Fruit fly (Drosophila melanogaster) whole organism, embryonic: Measurements from ENCODE around the gene GC.
A peak's percentile ranks its signal among the peaks of the same experiment; 100 is the strongest.

ENCODE experiments used
- Antp ChIP-seq: fragments of 200-800 bp; sonication (Bioruptor generic); optimal IDR thresholded peaks from 3 replicates; lab custom pipeline; 2016; ENCODE audit warnings: missing biosample characterization, missing genetic modification characterization
- Atf-2 ChIP-seq: fragments of 200-800 bp; sonication (Bioruptor generic); optimal IDR thresholded peaks from 2 replicates; lab custom pipeline; 2016; ENCODE audit warnings: missing biosample characterization, missing genetic modification characterization
- Atf3 ChIP-seq: fragments of 200-800 bp; sonication (Bioruptor generic); optimal IDR thresholded peaks from 3 replicates; lab custom pipeline; 2016; ENCODE audit warnings: missing biosample characterization, missing genetic modification characterization
- CG12071 ChIP-seq: fragments of 200-800 bp; sonication (Bioruptor generic); optimal IDR thresholded peaks from 3 replicates; lab custom pipeline; 2018; ENCODE audit warnings: missing biosample characterization, mild to moderate bottlenecking, missing genetic modification characterization
- CG12942 ChIP-seq: fragments of 200-800 bp; sonication (Bioruptor generic); optimal IDR thresholded peaks from 3 replicates; lab custom pipeline; 2016; ENCODE audit warnings: missing biosample characterization, missing genetic modification characterization
- CG1602 ChIP-seq: fragments of 200-800 bp; sonication (Bioruptor generic); optimal IDR thresholded peaks from 3 replicates; lab custom pipeline; 2016; ENCODE audit warnings: missing biosample characterization, missing genetic modification characterization
- CG17359 ChIP-seq: fragments of 200-800 bp; sonication (Bioruptor generic); optimal IDR thresholded peaks from 3 replicates; lab custom pipeline; 2018; ENCODE audit warnings: missing biosample characterization, mild to moderate bottlenecking, missing genetic modification characterization, moderate library complexity
- CG17361 ChIP-seq: fragments of 200-800 bp; sonication (Bioruptor generic); IDR thresholded peaks from 3 replicates; pipeline ENCODE4 v1.3.6; 2022; ENCODE audit warnings: missing biosample characterization, missing genetic modification characterization
- CG18262 ChIP-seq: fragments of 200-800 bp; optimal IDR thresholded peaks from 3 replicates; lab custom pipeline; 2019; ENCODE audit warnings: missing biosample characterization, mild to moderate bottlenecking, missing genetic modification characterization, moderate library complexity
- CG18764 ChIP-seq: fragments of 200-800 bp; sonication (Bioruptor generic); optimal IDR thresholded peaks from 3 replicates; lab custom pipeline; 2016; ENCODE audit warnings: missing biosample characterization, missing genetic modification characterization
- CG2712 ChIP-seq: fragments of 200-800 bp; optimal IDR thresholded peaks from 3 replicates; lab custom pipeline; 2019; ENCODE audit warnings: missing biosample characterization, mild to moderate bottlenecking, missing genetic modification characterization, moderate library complexity
- CG3065 ChIP-seq: fragments of 200-800 bp; sonication (Bioruptor generic); optimal IDR thresholded peaks from 2 replicates; lab custom pipeline; 2016; ENCODE audit warnings: missing biosample characterization, missing genetic modification characterization
- CG33213 ChIP-seq: fragments of 200-800 bp; sonication (Bioruptor generic); optimal IDR thresholded peaks from 3 replicates; lab custom pipeline; 2016; ENCODE audit warnings: missing biosample characterization, missing genetic modification characterization
- CG3847 ChIP-seq: fragments of 200-800 bp; sonication (Bioruptor generic); IDR thresholded peaks from 2 replicates; pipeline ENCODE4 v1.3.6; 2022; ENCODE audit warnings: missing biosample characterization, missing genetic modification characterization
- CG6689 ChIP-seq: fragments of 200-800 bp; sonication (Bioruptor generic); IDR thresholded peaks from 2 replicates; pipeline ENCODE4 v1.3.6; 2022; ENCODE audit warnings: missing biosample characterization, missing genetic modification characterization
- CG7372 ChIP-seq: fragments of 200-800 bp; sonication (Bioruptor generic); IDR thresholded peaks from 2 replicates; pipeline ENCODE4 v1.3.6; 2022; ENCODE audit warnings: missing biosample characterization, missing genetic modification characterization
- CG7839 ChIP-seq: fragments of 200-800 bp; sonication (Bioruptor generic); optimal IDR thresholded peaks from 3 replicates; lab custom pipeline; 2018; ENCODE audit warnings: missing biosample characterization, mild to moderate bottlenecking, missing genetic modification characterization, moderate library complexity
- CG8290 ChIP-seq, 3 experiments: fragments of 200-800 bp; sonication (Bioruptor generic); optimal IDR thresholded peaks; 2 replicates each; lab custom pipeline; 2016 to 2019; ENCODE audit warnings: missing biosample characterization in 3 of 3, missing genetic modification characterization in 3 of 3, mild to moderate bottlenecking in 2 of 3, moderate library complexity in 1 of 3
- CG9797 ChIP-seq: fragments of 200-800 bp; sonication (Bioruptor generic); optimal IDR thresholded peaks from 3 replicates; lab custom pipeline; 2018; ENCODE audit warnings: missing biosample characterization, mild to moderate bottlenecking, missing genetic modification characterization
- Camta ChIP-seq: fragments of 200-800 bp; sonication (Bioruptor generic); optimal IDR thresholded peaks from 2 replicates; lab custom pipeline; 2016; ENCODE audit warnings: missing biosample characterization, missing genetic modification characterization
- CrebB ChIP-seq: fragments of 200-800 bp; sonication (Bioruptor generic); optimal IDR thresholded peaks from 3 replicates; lab custom pipeline; 2018; ENCODE audit warnings: missing biosample characterization, mild to moderate bottlenecking, missing genetic modification characterization
- Dll ChIP-seq: fragments of 200-800 bp; sonication (Bioruptor generic); IDR thresholded peaks from 4 replicates; pipeline ENCODE4 v1.3.6; 2022; ENCODE audit warnings: missing biosample characterization, missing genetic modification characterization; ENCODE audit not compliant: partially characterized antibody
- Doc2 ChIP-seq: fragments of 200-800 bp; sonication (Bioruptor generic); IDR thresholded peaks from 2 replicates; pipeline ENCODE4 v1.3.6; 2022; ENCODE audit warnings: missing biosample characterization, missing genetic modification characterization
- H2.0 ChIP-seq: fragments of 200-800 bp; sonication (Bioruptor generic); IDR thresholded peaks from 2 replicates; pipeline ENCODE4 v1.3.6; 2022; ENCODE audit warnings: missing biosample characterization, missing genetic modification characterization
- HLH54F ChIP-seq: fragments of 200-800 bp; sonication (Bioruptor generic); optimal IDR thresholded peaks from 3 replicates; lab custom pipeline; 2016; ENCODE audit warnings: missing biosample characterization, missing genetic modification characterization
- NFAT ChIP-seq: fragments of 200-800 bp; sonication (Bioruptor generic); IDR thresholded peaks from 2 replicates; pipeline ENCODE4 v1.3.6; 2022; ENCODE audit warnings: missing biosample characterization, missing genetic modification characterization
- Optix ChIP-seq: fragments of 200-800 bp; sonication (Bioruptor generic); IDR thresholded peaks from 3 replicates; pipeline ENCODE4 v1.3.6; 2022; ENCODE audit warnings: missing biosample characterization, missing genetic modification characterization
- PHDP ChIP-seq: fragments of 200-800 bp; sonication (Bioruptor generic); optimal IDR thresholded peaks from 3 replicates; lab custom pipeline; 2018; ENCODE audit warnings: missing biosample characterization, mild to moderate bottlenecking, missing genetic modification characterization, moderate library complexity
- Side ChIP-seq: fragments of 200-800 bp; sonication (Bioruptor generic); optimal IDR thresholded peaks from 2 replicates; lab custom pipeline; 2016; ENCODE audit warnings: missing biosample characterization, missing genetic modification characterization
- Sin3A ChIP-seq: fragments of >200 bp; optimal IDR thresholded peaks from 2 replicates; lab custom pipeline; 2018
- YL-1 ChIP-seq: fragments of 200-800 bp; sonication (Bioruptor generic); optimal IDR thresholded peaks from 3 replicates; lab custom pipeline; 2017; ENCODE audit warnings: missing biosample characterization, mild to moderate bottlenecking, missing genetic modification characterization
- ap ChIP-seq: fragments of 200-800 bp; sonication (Bioruptor generic); IDR thresholded peaks from 2 replicates; pipeline ENCODE4 v1.3.6; 2022; ENCODE audit warnings: missing biosample characterization, missing genetic modification characterization
- cg ChIP-seq: fragments of 200-800 bp; sonication (Bioruptor generic); optimal IDR thresholded peaks from 3 replicates; lab custom pipeline; 2019; ENCODE audit warnings: missing biosample characterization, mild to moderate bottlenecking, missing genetic modification characterization, moderate library complexity
- chif ChIP-seq, 2 experiments: fragments of 200-800 bp; sonication (Bioruptor generic); optimal IDR thresholded peaks; 3 replicates each; lab custom pipeline; 2016; ENCODE audit warnings: missing biosample characterization in 2 of 2, missing genetic modification characterization in 2 of 2
- chn ChIP-seq: fragments of 200-800 bp; sonication (Bioruptor generic); optimal IDR thresholded peaks from 2 replicates; lab custom pipeline; 2016; ENCODE audit warnings: missing biosample characterization, missing genetic modification characterization
- emc ChIP-seq: fragments of 200-800 bp; sonication (Bioruptor generic); optimal IDR thresholded peaks from 2 replicates; lab custom pipeline; 2016; ENCODE audit warnings: missing biosample characterization, missing genetic modification characterization
- ewg ChIP-seq: fragments of 200-800 bp; sonication (Bioruptor generic); optimal IDR thresholded peaks from 3 replicates; lab custom pipeline; 2017; ENCODE audit warnings: mild to moderate bottlenecking, missing biosample characterization, missing genetic modification reagents, missing genetic modification characterization
- fd3F ChIP-seq: fragments of 200-800 bp; sonication (Bioruptor generic); optimal IDR thresholded peaks from 2 replicates; lab custom pipeline; 2018; ENCODE audit warnings: missing biosample characterization, mild to moderate bottlenecking, missing genetic modification characterization, moderate library complexity
- ftz-f1 ChIP-seq: fragments of 200-800 bp; sonication (Bioruptor generic); optimal IDR thresholded peaks from 2 replicates; lab custom pipeline; 2016; ENCODE audit warnings: missing biosample characterization, missing genetic modification characterization
- grau ChIP-seq: fragments of 200-800 bp; optimal IDR thresholded peaks from 3 replicates; lab custom pipeline; 2019; ENCODE audit warnings: missing biosample characterization, mild to moderate bottlenecking, missing genetic modification characterization, moderate library complexity
- hbn ChIP-seq: fragments of 200-800 bp; sonication (Bioruptor generic); IDR thresholded peaks from 2 replicates; pipeline ENCODE4 v1.3.6; 2022; ENCODE audit warnings: missing biosample characterization, missing genetic modification characterization; ENCODE audit not compliant: partially characterized antibody
- lmd ChIP-seq: fragments of 200-800 bp; sonication (Bioruptor generic); IDR thresholded peaks from 2 replicates; pipeline ENCODE4 v1.3.6; 2022; ENCODE audit warnings: missing biosample characterization, missing genetic modification characterization
- nerfin-1 ChIP-seq: fragments of 200-800 bp; sonication (Bioruptor generic); optimal IDR thresholded peaks from 3 replicates; lab custom pipeline; 2019; ENCODE audit warnings: missing biosample characterization, mild to moderate bottlenecking, missing genetic modification characterization, moderate library complexity
- onecut ChIP-seq: fragments of 200-800 bp; sonication (Bioruptor generic); IDR thresholded peaks from 2 replicates; pipeline ENCODE4 v1.3.6; 2022; ENCODE audit warnings: missing biosample characterization, missing genetic modification characterization
- peb ChIP-seq: fragments of 200-800 bp; sonication (Bioruptor generic); IDR thresholded peaks from 2 replicates; pipeline ENCODE4 v1.3.6; 2022; ENCODE audit warnings: missing biosample characterization, missing genetic modification characterization
- repo ChIP-seq: fragments of 200-800 bp; sonication (Bioruptor generic); optimal IDR thresholded peaks from 2 replicates; lab custom pipeline; 2016; ENCODE audit warnings: missing biosample characterization, missing genetic modification characterization
- seq ChIP-seq: fragments of 200-800 bp; sonication (Bioruptor generic); IDR thresholded peaks from 2 replicates; pipeline ENCODE4 v1.3.6; 2022; ENCODE audit warnings: missing biosample characterization, missing genetic modification characterization
- sim ChIP-seq: fragments of 200-800 bp; sonication (Bioruptor generic); IDR thresholded peaks from 2 replicates; pipeline ENCODE4 v1.3.6; 2022; ENCODE audit warnings: missing biosample characterization, missing genetic modification characterization
- sna ChIP-seq: fragments of 200-800 bp; sonication (Bioruptor generic); IDR thresholded peaks from 2 replicates; pipeline ENCODE4 v1.3.6; 2022; ENCODE audit warnings: missing biosample characterization, missing genetic modification characterization; ENCODE audit not compliant: partially characterized antibody
- ssp ChIP-seq: fragments of 200-800 bp; sonication (Bioruptor generic); IDR thresholded peaks from 2 replicates; pipeline ENCODE4 v1.3.6; 2022; ENCODE audit warnings: missing biosample characterization, missing genetic modification characterization
- tin ChIP-seq: fragments of 200-800 bp; sonication (Bioruptor generic); optimal IDR thresholded peaks from 3 replicates; lab custom pipeline; 2016; ENCODE audit warnings: missing biosample characterization, missing genetic modification characterization
- z ChIP-seq: fragments of 200-800 bp; sonication (Bioruptor generic); IDR thresholded peaks from 3 replicates; pipeline ENCODE4 v1.3.6; 2022; ENCODE audit warnings: missing biosample characterization, missing genetic modification characterization

The GC gene

dm6 chr3L:1578391-1578948, 50.6 kb downstream of the GC start (continued):
- TF ChIP-seq PHDP, result peak; percentile 50
- TF ChIP-seq CG8290 (GFP tag; optimal IDR thresholded peaks at IDR 0.05; lab: Kevin White, UChicago), result no peak
- peak in 1 of 2 experiments; percentile 20 for TF ChIP-seq CG8290 (tag; optimal IDR thresholded peaks at IDR 0.05; lab: Kevin White, UChicago)
- peak; percentile 80 for TF ChIP-seq grau (tag; lab: Kevin White, UChicago)
- peak; percentile 39; the same call in 1 of the 2 replicates for TF ChIP-seq NFAT (GFP tag; lab: Robert Waterston, UW)
- TF ChIP-seq H2.0 (GFP tag; lab: Robert Waterston, UW), result no peak
- no peak for TF ChIP-seq Atf-2 (GFP tag; lab: Kevin White, UChicago)
- TF ChIP-seq CG2712, result peak; percentile 43
- TF ChIP-seq CG17359, result peak; percentile 58
- no peak for TF ChIP-seq CrebB (tag; lab: Kevin White, UChicago)
- TF ChIP-seq Optix, result no peak

- no peak for TF ChIP-seq Doc2 (GFP tag; lab: Robert Waterston, UW)
- no peak for TF ChIP-seq CG12071
- no peak for TF ChIP-seq CG18262 (tag; lab: Kevin White, UChicago)
- TF ChIP-seq seq (GFP tag; lab: Robert Waterston, UW), result peak; percentile 75
- no peak for TF ChIP-seq tin (GFP tag; lab: Kevin White, UChicago)
- TF ChIP-seq chif (GFP tag; optimal IDR thresholded peaks at IDR 0.05; lab: Kevin White, UChicago), result no peak
- no peak for TF ChIP-seq YL-1 (GFP tag; lab: Kevin White, UChicago)
- no peak for TF ChIP-seq CG3065 (GFP tag; lab: Kevin White, UChicago)
- TF ChIP-seq CG9797 (GFP tag; lab: Kevin White, UChicago), result no peak
- no peak for TF ChIP-seq CG1602 (GFP tag; lab: Kevin White, UChicago)
- no peak for TF ChIP-seq sim (GFP tag; lab: Robert Waterston, UW)
- TF ChIP-seq z (GFP tag; lab: Robert Waterston, UW), result no peak
- no peak for TF ChIP-seq CG7372 (GFP tag; lab: Robert Waterston, UW)
- no peak for TF ChIP-seq ftz-f1 (GFP tag; lab: Kevin White, UChicago)
- no peak for TF ChIP-seq Side (GFP tag; lab: Kevin White, UChicago)
- TF ChIP-seq CG12942 (GFP tag; lab: Kevin White, UChicago), result no peak
- TF ChIP-seq Dll, result no peak
- no peak for TF ChIP-seq hbn
- no peak for TF ChIP-seq sna (GFP tag; lab: Robert Waterston, UW)
- TF ChIP-seq Atf3 (GFP tag; lab: Kevin White, UChicago), result no peak
- no peak for TF ChIP-seq fd3F (GFP tag; lab: Kevin White, UChicago)
- no peak for TF ChIP-seq peb (GFP tag; lab: Robert Waterston, UW)
- no peak for TF ChIP-seq ssp (GFP tag; lab: Robert Waterston, UW)
- no peak for TF ChIP-seq CG6689 (GFP tag; lab: Robert Waterston, UW)
- TF ChIP-seq Antp (GFP tag; lab: Kevin White, UChicago), result no peak
- TF ChIP-seq CG7839 (tag; lab: Kevin White, UChicago), result no peak
- TF ChIP-seq CG3847 (GFP tag; lab: Robert Waterston, UW), result no peak
- no peak for TF ChIP-seq Camta (GFP tag; lab: Kevin White, UChicago)
- peak; percentile 66 for TF ChIP-seq cg (GFP tag; lab: Kevin White, UChicago)
- peak; percentile 98 for TF ChIP-seq onecut (GFP tag; lab: Robert Waterston, UW)
- no peak for TF ChIP-seq CG17361
- TF ChIP-seq lmd, result no peak
- TF ChIP-seq ewg (GFP tag; lab: Kevin White, UChicago), result peak; percentile 85
- no peak for TF ChIP-seq ap (GFP tag; lab: Robert Waterston, UW)
- TF ChIP-seq repo (GFP tag; lab: Kevin White, UChicago), result no peak
- no peak for TF ChIP-seq chn (GFP tag; lab: Kevin White, UChicago)
- no peak for TF ChIP-seq HLH54F (GFP tag; lab: Kevin White, UChicago)
- TF ChIP-seq emc (GFP tag; lab: Kevin White, UChicago), result no peak
- TF ChIP-seq Sin3A (lab: Kevin White, UChicago), result no peak
- peak; percentile 14 for TF ChIP-seq nerfin-1 (tag; lab: Kevin White, UChicago)
- no peak for TF ChIP-seq CG33213 (GFP tag; lab: Kevin White, UChicago)
- TF ChIP-seq CG18764 (GFP tag; lab: Kevin White, UChicago), result no peak
Measured at dm6 chr3L:1577338-1577737, 51.8 kb downstream of the GC start.
